Worm (Caenorhabditis elegans): Measurements from ENCODE around the gene agr-1.

The agr-1 gene

ce11 chrII:6741428-6741827, 33.5 kb downstream of the agr-1 start, which contains the start of gene exos-8:
exos-8 (plus strand) TSS chrII:6741691.
- TF ChIP-seq mml-1 (tag; optimal IDR thresholded peaks at IDR 0.05) (no peak), aly-2 (tag; optimal IDR thresholded peaks at IDR 0.05) (no peak), R02D3.7 (tag; optimal IDR thresholded peaks at IDR 0.05) (peak; percentile 12), snpc-4 (tag; optimal IDR thresholded peaks at IDR 0.05) (no peak), nhr-76 (tag; optimal IDR thresholded peaks at IDR 0.05) (no peak), ZK546.5 (tag; optimal IDR thresholded peaks at IDR 0.05) (no peak), egl-27 (tag; optimal IDR thresholded peaks at IDR 0.05) (no peak), fkh-10 (GFP tag; optimal IDR thresholded peaks at IDR 0.05) (no peak), lin-39 (tag; optimal IDR thresholded peaks at IDR 0.05) (no peak), ceh-28 (tag; optimal IDR thresholded peaks at IDR 0.05) (no peak), nfya-1 (tag; optimal IDR thresholded peaks at IDR 0.05; ENCODE audit: insufficient read depth) (peak; percentile 65), nhr-25 (tag; optimal IDR thresholded peaks at IDR 0.05) (peak; percentile 40), tbx-2 (tag; optimal IDR thresholded peaks at IDR 0.05) (no peak), skn-1 (tag; optimal IDR thresholded peaks at IDR 0.05) (no peak), nhr-67 (tag; optimal IDR thresholded peaks at IDR 0.05) (no peak), ceh-9 (tag; optimal IDR thresholded peaks at IDR 0.05) (no peak), pha-4 (tag; optimal IDR thresholded peaks at IDR 0.05) (peak; percentile 80), fos-1 (tag; optimal IDR thresholded peaks at IDR 0.05) (no peak), fkh-2 (tag; optimal IDR thresholded peaks at IDR 0.05) (no peak), ceh-16 (tag; optimal IDR thresholded peaks at IDR 0.05) (no peak), elt-1 (tag; optimal IDR thresholded peaks at IDR 0.05) (no peak), elt-2 (tag; optimal IDR thresholded peaks at IDR 0.05) (peak; percentile 37), nhr-77 (tag; optimal IDR thresholded peaks at IDR 0.05) (no peak), hmg-11 (tag; optimal IDR thresholded peaks at IDR 0.05) (no peak), nhr-11 (tag; optimal IDR thresholded peaks at IDR 0.05) (no peak), nhr-237 (tag; optimal IDR thresholded peaks at IDR 0.05) (no peak), ztf-4 (tag; optimal IDR thresholded peaks at IDR 0.05) (no peak), nhr-23 (tag; optimal IDR thresholded peaks at IDR 0.05) (peak; percentile 50), daf-12 (tag; optimal IDR thresholded peaks at IDR 0.05) (no peak), unc-39 (tag; optimal IDR thresholded peaks at IDR 0.05) (no peak), unc-62 (GFP tag; optimal IDR thresholded peaks at IDR 0.05) (no peak), elt-3 (tag; optimal IDR thresholded peaks at IDR 0.05) (no peak), jun-1 (tag; optimal IDR thresholded peaks at IDR 0.05) (no peak), ceh-82 (tag; optimal IDR thresholded peaks at IDR 0.05) (no peak), nhr-12 (tag; optimal IDR thresholded peaks at IDR 0.05) (no peak), ztf-11 (tag; optimal IDR thresholded peaks at IDR 0.05) (no peak), eor-1 (tag; optimal IDR thresholded peaks at IDR 0.05) (no peak), nhr-28 (tag; optimal IDR thresholded peaks at IDR 0.05) (no peak), mdl-1 (tag; optimal IDR thresholded peaks at IDR 0.05) (no peak), ama-1 (optimal IDR thresholded peaks at IDR 0.05) (no peak), pqm-1 (tag; optimal IDR thresholded peaks at IDR 0.05) (peak; percentile 49), lin-15B (tag; optimal IDR thresholded peaks at IDR 0.05) (peak; percentile 83), nhr-43 (tag; optimal IDR thresholded peaks at IDR 0.05; ENCODE audit: poor library complexity, severe bottlenecking) (peak; percentile 54), lsy-12 (tag; optimal IDR thresholded peaks at IDR 0.05) (no peak), egl-5 (tag; optimal IDR thresholded peaks at IDR 0.05) (peak; percentile 61), zag-1 (tag; optimal IDR thresholded peaks at IDR 0.05) (no peak)

- TF ChIP-seq egl-5 (tag; optimal IDR thresholded peaks at IDR 0.05): no peak
- no peak for TF ChIP-seq zag-1 (tag; optimal IDR thresholded peaks at IDR 0.05)
- TF ChIP-seq pha-4 (tag; optimal IDR thresholded peaks at IDR 0.05): no peak
- TF ChIP-seq ztf-11 (tag; optimal IDR thresholded peaks at IDR 0.05): no peak
- TF ChIP-seq ceh-28 (tag; optimal IDR thresholded peaks at IDR 0.05): no peak
- TF ChIP-seq nhr-25 (tag; optimal IDR thresholded peaks at IDR 0.05): no peak
Observed at ce11 chrII:6736604-6737003, 38.4 kb downstream of the agr-1 start, which contains the start of gene T14B4.1. T14B4.1 (plus strand) TSS chrII:6736904.

All from whole organism, L3 larva.